Worm (Caenorhabditis elegans): ENCODE measurements around the gene cyn-10.
A peak's percentile ranks its signal among the peaks of the same experiment; 100 is the strongest.

The cyn-10 gene

DNA sequence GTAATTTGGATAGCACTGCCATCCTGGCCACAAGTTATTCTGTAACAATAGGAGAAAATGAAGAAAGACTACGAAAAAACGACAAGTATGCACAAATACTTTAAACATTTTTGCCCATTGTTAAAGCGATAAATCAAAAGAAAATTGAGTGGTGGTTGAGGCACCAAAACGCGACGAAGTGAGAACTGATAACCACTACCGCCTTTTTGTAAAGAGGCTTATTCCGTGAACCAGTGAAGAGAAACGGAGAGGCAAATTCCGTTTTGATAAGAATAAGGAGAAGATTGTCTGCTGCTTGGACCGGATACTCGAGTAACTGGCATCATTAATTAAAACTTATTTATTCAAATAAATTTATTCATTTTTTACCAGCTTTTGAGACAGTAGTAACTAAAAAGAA lies 29.4 kb downstream of the cyn-10 start, which contains the start of gene pmp-1:
Gene pmp-1, minus strand, starts transcription at position 39 of the 400 bp plus-strand sequence.
- peak; percentile 93 for TF ChIP-seq pqm-1 (tag; optimal IDR thresholded peaks at IDR 0.05)
- TF ChIP-seq nhr-41 (GFP tag; IDR thresholded peaks at IDR 0.05): no peak
- TF ChIP-seq F10B5.3 (tag; optimal IDR thresholded peaks at IDR 0.05): no peak
- TF ChIP-seq lin-1 (GFP tag; IDR thresholded peaks at IDR 0.05): peak; percentile 61; the same call in 1 of the 2 replicates
- TF ChIP-seq cey-2 (tag; optimal IDR thresholded peaks at IDR 0.05; ENCODE audit: borderline replicate concordance, insufficient read depth): no peak
- no peak for TF ChIP-seq Y105C5A.15 (GFP tag; IDR thresholded peaks at IDR 0.05)
- no peak for TF ChIP-seq ceh-44 (GFP tag; IDR thresholded peaks at IDR 0.05)
- TF ChIP-seq ZK337.2 (GFP tag; IDR thresholded peaks at IDR 0.05): no peak
- TF ChIP-seq F37D6.2 (tag; optimal IDR thresholded peaks at IDR 0.05): no peak
- no peak for TF ChIP-seq mdt-29 (GFP tag; IDR thresholded peaks at IDR 0.05)
- no peak for TF ChIP-seq nhr-10 (tag; optimal IDR thresholded peaks at IDR 0.05)
- TF ChIP-seq saeg-2 (GFP tag; IDR thresholded peaks at IDR 0.05): no peak
- TF ChIP-seq hif-1 (tag; optimal IDR thresholded peaks at IDR 0.05): no peak
- no peak for TF ChIP-seq nhr-6 (tag; optimal IDR thresholded peaks at IDR 0.05)
- TF ChIP-seq unc-130 (GFP tag; optimal IDR thresholded peaks at IDR 0.05): no peak
- TF ChIP-seq hlh-11 (tag; optimal IDR thresholded peaks at IDR 0.05): peak; percentile 39
- no peak for TF ChIP-seq ctbp-1 (GFP tag; IDR thresholded peaks at IDR 0.05)
- no peak for TF ChIP-seq nhr-237 (tag; optimal IDR thresholded peaks at IDR 0.05)
- TF ChIP-seq ceh-28 (tag; optimal IDR thresholded peaks at IDR 0.05): no peak
- no peak for TF ChIP-seq zfp-2 (tag; optimal IDR thresholded peaks at IDR 0.05)
- no peak for TF ChIP-seq ama-1 (optimal IDR thresholded peaks at IDR 0.05)
- TF ChIP-seq ces-1 (GFP tag; optimal IDR thresholded peaks at IDR 0.05): no peak
- no peak for TF ChIP-seq hmg-1.1 (GFP tag; IDR thresholded peaks at IDR 0.05)
- TF ChIP-seq daf-16 (GFP tag; optimal IDR thresholded peaks at IDR 0.05): no peak
- TF ChIP-seq daf-16 (tag; optimal IDR thresholded peaks at IDR 0.05): peak; percentile 43
- no peak for TF ChIP-seq skn-1 (tag; optimal IDR thresholded peaks at IDR 0.05)
- no peak for TF ChIP-seq T26A8.4 (GFP tag; IDR thresholded peaks at IDR 0.05)
- TF ChIP-seq nhr-76 (tag; optimal IDR thresholded peaks at IDR 0.05): no peak
- no peak for TF ChIP-seq attf-4 (tag; optimal IDR thresholded peaks at IDR 0.05)
- no peak for TF ChIP-seq hlh-30 (tag; optimal IDR thresholded peaks at IDR 0.05; ENCODE audit: insufficient read depth)
- no peak for TF ChIP-seq Y75B8A.6 (GFP tag; IDR thresholded peaks at IDR 0.05)
- TF ChIP-seq egl-43 (GFP tag; IDR thresholded peaks at IDR 0.05): no peak
- TF ChIP-seq madf-9 (GFP tag; conservative IDR thresholded peaks at IDR 0.05): no peak
- TF ChIP-seq mep-1 (tag; optimal IDR thresholded peaks at IDR 0.05): no peak
- TF ChIP-seq F49E8.2 (tag; optimal IDR thresholded peaks at IDR 0.05; ENCODE audit: borderline replicate concordance): no peak
- no peak for TF ChIP-seq jun-1 (tag; optimal IDR thresholded peaks at IDR 0.05)
- no peak for TF ChIP-seq F26F4.8 (GFP tag; conservative IDR thresholded peaks at IDR 0.05)
- no peak for TF ChIP-seq lin-38 (GFP tag; IDR thresholded peaks at IDR 0.05)
- TF ChIP-seq lin-39 (tag; optimal IDR thresholded peaks at IDR 0.05): no peak
- no peak for TF ChIP-seq nhr-111 (GFP tag; optimal IDR thresholded peaks at IDR 0.05)
- TF ChIP-seq tra-1 (GFP tag; IDR thresholded peaks at IDR 0.05): no peak
- no peak for TF ChIP-seq nhr-42 (GFP tag; IDR thresholded peaks at IDR 0.05)
- TF ChIP-seq dve-1 (tag; optimal IDR thresholded peaks at IDR 0.05; ENCODE audit: insufficient read depth): peak; percentile 48
- no peak for TF ChIP-seq set-16 (GFP tag; IDR thresholded peaks at IDR 0.05)
- TF ChIP-seq unc-62 (GFP tag; optimal IDR thresholded peaks at IDR 0.05 in 1 of 2): no peak
- no peak for TF ChIP-seq unc-62 (tag; optimal IDR thresholded peaks at IDR 0.05)
- TF ChIP-seq sdz-12 (GFP tag; optimal IDR thresholded peaks at IDR 0.05): no peak
- no peak for TF ChIP-seq spr-3 (GFP tag; optimal IDR thresholded peaks at IDR 0.05)
- no peak for TF ChIP-seq zag-1 (tag; optimal IDR thresholded peaks at IDR 0.05)
- peak; percentile 54 for TF ChIP-seq dmd-6 (GFP tag; IDR thresholded peaks at IDR 0.05)
- peak; percentile 9 for TF ChIP-seq nhr-77 (tag; optimal IDR thresholded peaks at IDR 0.05)
- peak; percentile 44; the same call in 1 of the 2 replicates for TF ChIP-seq ceh-20 (GFP tag; IDR thresholded peaks at IDR 0.05)
- TF ChIP-seq fos-1 (tag; optimal IDR thresholded peaks at IDR 0.05): no peak
